Worm (Caenorhabditis elegans) whole organism, L1 larva: ENCODE measurements around the gene Y36E3A.2.

Experiments
- ces-1 ChIP-seq: fragments of 150-350 bp; optimal IDR thresholded peaks from 2 replicates; lab custom pipeline; 2014; ENCODE audit warnings: missing biosample characterization, missing genetic modification reagents, missing genetic modification characterization
- dsc-1 ChIP-seq: sonication (generic microtip); optimal IDR thresholded peaks from 2 replicates; lab custom pipeline; 2016; ENCODE audit warnings: mild to moderate bottlenecking, missing genetic modification characterization, missing compliant biosample characterization
- fkh-10 ChIP-seq: sonication (generic microtip); optimal IDR thresholded peaks from 2 replicates; lab custom pipeline; 2017; ENCODE audit warnings: missing biosample characterization, missing genetic modification reagents, missing genetic modification characterization
- lir-3 ChIP-seq: sonication (generic microtip); optimal IDR thresholded peaks from 2 replicates; lab custom pipeline; 2016; ENCODE audit warnings: mild to moderate bottlenecking, missing genetic modification characterization, moderate library complexity, missing compliant biosample characterization; ENCODE audit not compliant: poor library complexity
- nhr-71 ChIP-seq: sonication (generic microtip); optimal IDR thresholded peaks from 2 replicates; lab custom pipeline; 2016; ENCODE audit warnings: mild to moderate bottlenecking, missing genetic modification characterization, moderate library complexity, missing compliant biosample characterization
- snpc-4 ChIP-seq: fragments of 150-350 bp; optimal IDR thresholded peaks from 2 replicates; lab custom pipeline; 2014; ENCODE audit warnings: missing biosample characterization, missing genetic modification characterization
- unc-62 ChIP-seq: fragments of 150-350 bp; optimal IDR thresholded peaks from 2 replicates; lab custom pipeline; 2014; ENCODE audit warnings: missing biosample characterization, missing genetic modification reagents, missing genetic modification characterization
- zip-4 ChIP-seq: fragments of 200-800 bp; sonication (Bioruptor generic); optimal IDR thresholded peaks from 2 replicates; lab custom pipeline; 2018; ENCODE audit warnings: mild to moderate bottlenecking, missing genetic modification characterization, moderate library complexity, missing compliant biosample characterization

DNA sequence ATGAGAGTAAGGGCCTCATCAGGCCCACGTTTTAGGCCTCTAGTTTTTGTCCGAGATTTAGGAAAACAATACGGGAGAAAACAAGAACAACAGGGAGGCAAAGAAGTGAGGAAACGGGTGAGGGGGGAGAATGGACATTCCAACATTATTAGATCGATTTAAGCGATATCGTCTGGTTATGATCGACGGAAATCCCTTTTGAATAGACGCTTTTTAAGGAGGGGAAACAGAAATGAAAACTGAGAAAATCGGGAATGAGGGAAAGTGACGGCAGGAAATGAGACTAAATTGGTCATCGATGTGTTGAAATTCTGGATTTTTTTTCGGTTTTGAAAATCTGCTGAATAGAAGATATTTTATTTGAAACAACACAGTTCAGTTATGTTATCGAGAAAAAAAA is 38.6 kb downstream of the Y36E3A.2 start, which contains the start of gene rocf-1:
- no peak for TF ChIP-seq lir-3 (tag; lab: Kevin White, UChicago)
- no peak for TF ChIP-seq ces-1
- no peak for TF ChIP-seq unc-62 (GFP tag; lab: Kevin White, UChicago)
- TF ChIP-seq fkh-10 (GFP tag; lab: Kevin White, UChicago): no peak
- TF ChIP-seq nhr-71: no peak
- no peak for TF ChIP-seq snpc-4 (tag; lab: Kevin White, UChicago)
- no peak for TF ChIP-seq dsc-1
- TF ChIP-seq zip-4 (GFP tag; lab: Kevin White, UChicago): no peak
